Worm (Caenorhabditis elegans): ENCODE results near the gene srh-109.
A peak's percentile ranks its signal among the peaks of the same experiment; 100 is the strongest.

The srh-109 gene

DNA sequence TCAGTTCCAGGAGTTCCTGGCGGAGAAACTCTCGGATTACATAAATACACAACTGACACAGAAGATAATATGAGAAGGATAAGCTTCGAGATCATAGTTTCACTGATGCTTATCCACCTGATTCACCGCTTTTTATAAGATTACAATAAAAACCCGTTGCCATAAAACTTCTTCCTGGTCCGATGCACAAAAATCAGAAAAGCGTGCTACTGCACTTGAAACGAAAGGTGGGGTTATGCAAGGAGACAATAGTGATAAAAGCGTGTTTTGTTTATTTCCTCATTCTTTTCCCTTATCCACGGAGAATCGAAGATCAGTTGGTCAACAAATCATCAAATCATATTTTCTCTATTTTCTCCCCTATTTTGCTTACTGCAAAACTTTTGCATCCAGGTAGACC, 22.3 kb upstream of the srh-109 start, which contains the start of gene Y68A4B.3:
TSS of gene Y68A4B.3 (minus strand) at position 101 of the 400 bp plus-strand sequence.
- TF ChIP-seq lim-7 (GFP tag; IDR thresholded peaks at IDR 0.05) (no peak), aly-2 (tag; optimal IDR thresholded peaks at IDR 0.05) (no peak), nhr-111 (GFP tag; optimal IDR thresholded peaks at IDR 0.05) (no peak), Y105C5A.15 (GFP tag; IDR thresholded peaks at IDR 0.05) (no peak), dmd-9 (GFP tag; IDR thresholded peaks at IDR 0.05) (no peak), aha-1 (tag) (no peak), F44E2.7 (GFP tag; IDR thresholded peaks at IDR 0.05) (no peak), ceh-82 (tag; optimal IDR thresholded peaks at IDR 0.05) (no peak), ceh-20 (GFP tag; IDR thresholded peaks at IDR 0.05) (no peak), nhr-76 (tag; optimal IDR thresholded peaks at IDR 0.05) (no peak), ama-1 (optimal IDR thresholded peaks at IDR 0.05) (no peak)

DNA sequence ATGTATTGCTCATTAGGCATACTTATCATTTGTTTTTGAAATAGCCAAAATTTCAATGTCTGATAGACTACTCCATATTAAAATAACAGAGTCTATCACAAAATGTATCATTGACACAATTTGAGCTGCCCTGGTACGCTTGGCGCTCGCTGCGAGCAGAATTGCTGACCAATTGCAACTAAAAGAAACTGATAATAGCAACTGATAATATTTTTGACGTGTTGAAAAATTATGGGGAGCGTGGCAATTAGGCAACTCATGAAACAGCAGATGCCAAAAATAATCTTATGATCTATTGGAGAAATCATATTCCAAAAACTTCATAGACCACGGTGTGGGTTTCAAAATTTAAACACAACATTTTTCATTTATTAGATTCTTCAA, 21.0 kb upstream of the srh-109 start:
- TF ChIP-seq T20F7.1 (GFP tag; optimal IDR thresholded peaks at IDR 0.05) (no peak), ceh-44 (GFP tag; IDR thresholded peaks at IDR 0.05) (no peak), ceh-62 (tag; optimal IDR thresholded peaks at IDR 0.05) (no peak), lim-7 (GFP tag; IDR thresholded peaks at IDR 0.05) (no peak), Y5F2A.4 (GFP tag; optimal IDR thresholded peaks at IDR 0.05) (no peak), hlh-11 (tag; optimal IDR thresholded peaks at IDR 0.05) (peak; percentile 53), arid-1 (GFP tag; conservative IDR thresholded peaks at IDR 0.05) (no peak), pqm-1 (tag; optimal IDR thresholded peaks at IDR 0.05) (peak; percentile 86), ceh-28 (tag; optimal IDR thresholded peaks at IDR 0.05) (no peak), daf-16 (GFP tag; optimal IDR thresholded peaks at IDR 0.05) (no peak), daf-16 (tag; optimal IDR thresholded peaks at IDR 0.05) (peak; percentile 47), snpc-4 (tag; optimal IDR thresholded peaks at IDR 0.05) (no peak), dmd-9 (GFP tag; IDR thresholded peaks at IDR 0.05) (no peak), dmd-8 (GFP tag; IDR thresholded peaks at IDR 0.05) (no peak), D1046.2 (GFP tag; IDR thresholded peaks at IDR 0.05) (no peak), zip-11 (GFP tag; IDR thresholded peaks at IDR 0.05) (no peak), lin-1 (GFP tag; IDR thresholded peaks at IDR 0.05) (no peak), nhr-28 (tag; optimal IDR thresholded peaks at IDR 0.05) (peak; percentile 47), ctbp-1 (GFP tag; IDR thresholded peaks at IDR 0.05) (no peak), php-3 (GFP tag; IDR thresholded peaks at IDR 0.05) (no peak), tra-1 (GFP tag; IDR thresholded peaks at IDR 0.05) (no peak), sdz-12 (GFP tag; optimal IDR thresholded peaks at IDR 0.05) (no peak), dmd-6 (GFP tag; IDR thresholded peaks at IDR 0.05) (peak; percentile 73), egl-43 (GFP tag; IDR thresholded peaks at IDR 0.05) (no peak), mes-2 (tag; optimal IDR thresholded peaks at IDR 0.05; ENCODE audit: poor library complexity, severe bottlenecking) (no peak), unc-130 (GFP tag; optimal IDR thresholded peaks at IDR 0.05) (no peak), lin-15B (tag; optimal IDR thresholded peaks at IDR 0.05) (no peak), fkh-10 (GFP tag; optimal IDR thresholded peaks at IDR 0.05) (no peak), ZK337.2 (GFP tag; IDR thresholded peaks at IDR 0.05) (no peak), fos-1 (tag; optimal IDR thresholded peaks at IDR 0.05) (no peak), zag-1 (tag; optimal IDR thresholded peaks at IDR 0.05) (no peak), nhr-237 (tag; optimal IDR thresholded peaks at IDR 0.05) (no peak), nhr-10 (tag; optimal IDR thresholded peaks at IDR 0.05) (no peak), nhr-41 (GFP tag; IDR thresholded peaks at IDR 0.05) (no peak), skn-1 (tag; optimal IDR thresholded peaks at IDR 0.05) (no peak), ceh-32 (tag; optimal IDR thresholded peaks at IDR 0.05; ENCODE audit: poor library complexity) (no peak), lin-13 (GFP tag; optimal IDR thresholded peaks at IDR 0.05) (no peak), ama-1 (optimal IDR thresholded peaks at IDR 0.05) (no peak)

All from whole organism, L4 larva.